Worm (Caenorhabditis elegans): Measurements from ENCODE around the gene unc-53.

DNA sequence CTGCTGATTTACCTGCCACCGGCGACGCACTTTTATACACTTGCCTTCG is 72.6 kb downstream of the unc-53 start, which contains the start of gene ram-2:
- TF ChIP-seq snpc-4 (tag; optimal IDR thresholded peaks at IDR 0.05) (no peak), pax-3 (tag; optimal IDR thresholded peaks at IDR 0.05) (no peak), ama-1 (optimal IDR thresholded peaks at IDR 0.05) (no peak), fkh-10 (GFP tag; optimal IDR thresholded peaks at IDR 0.05) (no peak), egl-27 (tag; optimal IDR thresholded peaks at IDR 0.05) (no peak), nhr-11 (tag; optimal IDR thresholded peaks at IDR 0.05) (no peak), aha-1 (tag; optimal IDR thresholded peaks at IDR 0.05) (no peak), nhr-85 (tag) (no peak), rnt-1 (tag; optimal IDR thresholded peaks at IDR 0.05) (no peak), lin-39 (tag; optimal IDR thresholded peaks at IDR 0.05) (no peak), irx-1 (tag; optimal IDR thresholded peaks at IDR 0.05) (no peak), ceh-82 (tag; optimal IDR thresholded peaks at IDR 0.05) (no peak), C16A3.4 (tag; optimal IDR thresholded peaks at IDR 0.05) (no peak)
